Worm (Caenorhabditis elegans): Measurements from ENCODE around the gene W06G6.11.

DNA sequence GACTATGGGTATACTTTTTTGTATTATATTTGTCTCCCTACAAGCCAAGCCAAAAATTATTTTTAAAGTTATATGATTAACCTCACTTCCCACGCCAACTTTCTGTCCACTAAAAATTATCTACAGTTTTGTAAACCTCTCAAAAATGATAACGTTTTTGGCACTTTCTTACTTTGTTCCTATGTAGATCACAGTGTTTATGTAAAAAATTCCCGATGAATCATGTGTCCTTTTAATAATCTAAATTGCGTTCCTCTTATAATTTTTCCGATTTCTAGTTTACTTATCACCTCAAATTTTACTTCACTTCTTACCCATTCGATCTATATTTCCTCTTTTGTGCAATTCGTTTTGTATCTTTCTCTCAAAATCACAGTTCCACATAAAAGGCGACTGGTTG is 44.8 kb downstream of the W06G6.11 start:
- no peak for TF ChIP-seq ztf-23 (GFP tag; IDR thresholded peaks at IDR 0.05)
- no peak for TF ChIP-seq ztf-29 (GFP tag; IDR thresholded peaks at IDR 0.05)

Data from whole organism, midembryonic.